Worm (Caenorhabditis elegans) whole organism, L2 larva: ENCODE measurements around the gene F46F5.15.

Experiments
- ZK546.5 ChIP-seq: sonication (generic microtip); optimal IDR thresholded peaks from 2 replicates; lab custom pipeline; 2017; ENCODE audit warnings: missing biosample characterization, missing genetic modification characterization
- ceh-16 ChIP-seq: fragments of 150-350 bp; optimal IDR thresholded peaks from 2 replicates; lab custom pipeline; 2014; ENCODE audit warnings: missing biosample characterization, missing genetic modification characterization
- lin-39 ChIP-seq: fragments of 150-350 bp; optimal IDR thresholded peaks from 2 replicates; lab custom pipeline; 2014; ENCODE audit warnings: missing biosample characterization, missing genetic modification reagents, missing genetic modification characterization
- mdl-1 ChIP-seq, 2 experiments: fragments of 150-350 bp in 1 of 2; sonication (generic microtip) in 1 of 2; optimal IDR thresholded peaks; 2 replicates each; lab custom pipeline; 2017; ENCODE audit warnings: missing biosample characterization in 2 of 2, missing genetic modification characterization in 2 of 2
- skn-1 ChIP-seq: sonication (generic microtip); optimal IDR thresholded peaks from 2 replicates; lab custom pipeline; 2017; ENCODE audit warnings: missing biosample characterization, missing genetic modification characterization
- snpc-4 ChIP-seq: fragments of 150-350 bp; optimal IDR thresholded peaks from 2 replicates; lab custom pipeline; 2014; ENCODE audit warnings: missing biosample characterization, missing genetic modification characterization

ce11 chrII:756161-756560 is 32.1 kb upstream of the F46F5.15 start:
- TF ChIP-seq lin-39 (tag; lab: Kevin White, UChicago) (no peak), skn-1 (tag; lab: Kevin White, UChicago) (no peak), snpc-4 (tag; lab: Kevin White, UChicago) (no peak), ZK546.5 (tag; lab: Kevin White, UChicago) (no peak), ceh-16 (tag; lab: Kevin White, UChicago) (no peak), mdl-1 (tag; optimal IDR thresholded peaks at IDR 0.05; lab: Kevin White, UChicago) (no peak)
